Worm (Caenorhabditis elegans) whole organism, L4 larva: ENCODE measurements around the gene acs-11.

Experiments used
- F49E8.2 ChIP-seq: sonication (generic microtip); optimal IDR thresholded peaks from 2 replicates; lab custom pipeline; 2016; ENCODE audit warnings: missing compliant biosample characterization, mild to moderate bottlenecking, missing genetic modification characterization, borderline replicate concordance
- T20F7.1 ChIP-seq: fragments of 200-800 bp; sonication (Bioruptor generic); optimal IDR thresholded peaks from 2 replicates; lab custom pipeline; 2018; ENCODE audit warnings: mild to moderate bottlenecking, missing genetic modification characterization, missing compliant biosample characterization
- T26A8.4 ChIP-seq: fragments of 200-800 bp; sonication (Bioruptor generic); IDR thresholded peaks from 2 replicates; pipeline ENCODE4 v1.3.6; 2022; ENCODE audit warnings: missing genetic modification characterization, missing compliant biosample characterization
- Y105C5A.15 ChIP-seq: fragments of 200-800 bp; sonication (Bioruptor generic); IDR thresholded peaks from 2 replicates; pipeline ENCODE4 v1.3.6; 2022; ENCODE audit warnings: missing genetic modification characterization, missing compliant biosample characterization
- Y48G9A.11 ChIP-seq: fragments of 200-800 bp; sonication (Bioruptor generic); IDR thresholded peaks from 2 replicates; pipeline ENCODE4 v1.3.6; 2022; ENCODE audit warnings: missing genetic modification reagents, missing genetic modification characterization, missing compliant biosample characterization
- ZK337.2 ChIP-seq: fragments of 200-800 bp; sonication (Bioruptor generic); IDR thresholded peaks from 2 replicates; pipeline ENCODE4 v1.3.6; 2022; ENCODE audit warnings: missing genetic modification reagents, missing genetic modification characterization, missing compliant biosample characterization
- ama-1 ChIP-seq: fragments of 150-350 bp; optimal IDR thresholded peaks from 2 replicates; lab custom pipeline; 2014; ENCODE audit warnings: inconsistent platforms, mixed read lengths
- arid-1 ChIP-seq: fragments of 200-800 bp; sonication (Bioruptor generic); conservative IDR thresholded peaks from 2 replicates; pipeline ENCODE4 v1.3.6; 2022; ENCODE audit warnings: missing genetic modification reagents, missing genetic modification characterization, missing compliant biosample characterization
- ceh-62 ChIP-seq: sonication (generic microtip); optimal IDR thresholded peaks from 2 replicates; lab custom pipeline; 2017; ENCODE audit warnings: missing biosample characterization, missing genetic modification characterization
- cey-2 ChIP-seq: sonication (generic microtip); optimal IDR thresholded peaks from 3 replicates; lab custom pipeline; 2017; ENCODE audit warnings: missing genetic modification characterization, mild to moderate bottlenecking, missing compliant biosample characterization, antibody characterized with exemption, borderline replicate concordance; ENCODE audit not compliant: insufficient read depth
- daf-12 ChIP-seq: fragments of 150-350 bp; optimal IDR thresholded peaks from 2 replicates; lab custom pipeline; 2014; ENCODE audit warnings: missing biosample characterization, missing genetic modification reagents, missing genetic modification characterization
- daf-16 ChIP-seq, 3 experiments: sonication (generic microtip); optimal IDR thresholded peaks; 2 replicates each; lab custom pipeline; 2016 to 2017; ENCODE audit warnings: missing genetic modification characterization in 3 of 3, missing genetic modification reagents in 3 of 3, mild to moderate bottlenecking in 2 of 3, missing compliant biosample characterization in 2 of 3, missing biosample characterization in 1 of 3, moderate library complexity in 1 of 3
- dmd-8 ChIP-seq: fragments of 200-800 bp; sonication (Bioruptor generic); IDR thresholded peaks from 2 replicates; pipeline ENCODE4 v1.3.6; 2022; ENCODE audit warnings: missing genetic modification characterization, missing compliant biosample characterization
- dmd-9 ChIP-seq: fragments of 200-800 bp; sonication (Bioruptor generic); IDR thresholded peaks from 2 replicates; pipeline ENCODE4 v1.3.6; 2022; ENCODE audit warnings: missing genetic modification reagents, missing genetic modification characterization, missing compliant biosample characterization
- dpl-1 ChIP-seq: fragments of 150-350 bp; optimal IDR thresholded peaks from 2 replicates; lab custom pipeline; 2014; ENCODE audit warnings: missing biosample characterization, missing genetic modification reagents, missing genetic modification characterization
- duxl-1 ChIP-seq: sonication (generic microtip); optimal IDR thresholded peaks from 2 replicates; lab custom pipeline; 2016; ENCODE audit warnings: mild to moderate bottlenecking, missing genetic modification characterization, moderate library complexity, missing compliant biosample characterization; ENCODE audit not compliant: poor library complexity
- dve-1 ChIP-seq: sonication (generic microtip); optimal IDR thresholded peaks from 2 replicates; lab custom pipeline; 2017; ENCODE audit warnings: antibody characterized with exemption, mild to moderate bottlenecking, missing genetic modification characterization, missing compliant biosample characterization; ENCODE audit not compliant: insufficient read depth
- egl-27 ChIP-seq: sonication (generic microtip); optimal IDR thresholded peaks from 3 replicates; lab custom pipeline; 2017; ENCODE audit warnings: missing biosample characterization, missing genetic modification reagents, missing genetic modification characterization
- fkh-10 ChIP-seq: fragments of 150-350 bp; optimal IDR thresholded peaks from 2 replicates; lab custom pipeline; 2014; ENCODE audit warnings: missing biosample characterization, missing genetic modification reagents, missing genetic modification characterization
- fos-1 ChIP-seq: fragments of 150-350 bp; optimal IDR thresholded peaks from 2 replicates; lab custom pipeline; 2014; ENCODE audit warnings: missing biosample characterization, missing genetic modification characterization
- gei-8 ChIP-seq: fragments of 200-800 bp; sonication (Bioruptor generic); optimal IDR thresholded peaks from 2 replicates; lab custom pipeline; 2018; ENCODE audit warnings: mild to moderate bottlenecking, missing genetic modification characterization, missing compliant biosample characterization
- hif-1 ChIP-seq, 2 experiments: sonication (generic microtip); optimal IDR thresholded peaks; 2 replicates each; lab custom pipeline; 2016 to 2017; ENCODE audit warnings: missing compliant biosample characterization in 2 of 2, missing genetic modification characterization in 2 of 2, missing genetic modification reagents in 2 of 2, missing genotype in 2 of 2, mild to moderate bottlenecking in 1 of 2
- hlh-30 ChIP-seq: sonication (generic microtip); optimal IDR thresholded peaks from 2 replicates; lab custom pipeline; 2017; ENCODE audit warnings: antibody characterized with exemption, mild to moderate bottlenecking, missing genetic modification characterization, missing compliant biosample characterization; ENCODE audit not compliant: insufficient read depth
- hmg-1.1 ChIP-seq: fragments of 200-800 bp; sonication (Bioruptor generic); IDR thresholded peaks from 2 replicates; pipeline ENCODE4 v1.3.6; 2022; ENCODE audit warnings: missing genetic modification reagents, missing genetic modification characterization, missing compliant biosample characterization
- jun-1 ChIP-seq: fragments of 150-350 bp; optimal IDR thresholded peaks from 2 replicates; lab custom pipeline; 2014; ENCODE audit warnings: missing biosample characterization, missing genetic modification reagents, missing genetic modification characterization
- lin-1 ChIP-seq: fragments of 200-800 bp; sonication (Bioruptor generic); IDR thresholded peaks from 2 replicates; pipeline ENCODE4 v1.3.6; 2022; ENCODE audit warnings: missing genetic modification reagents, missing genetic modification characterization, missing compliant biosample characterization
- lin-13 ChIP-seq: fragments of 150-350 bp; optimal IDR thresholded peaks from 2 replicates; lab custom pipeline; 2014; ENCODE audit warnings: missing biosample characterization, missing genetic modification reagents, missing genetic modification characterization
- lin-39 ChIP-seq: fragments of 150-350 bp; optimal IDR thresholded peaks from 2 replicates; lab custom pipeline; 2014; ENCODE audit warnings: missing biosample characterization, missing genetic modification reagents, missing genetic modification characterization
- madf-9 ChIP-seq: fragments of 200-800 bp; sonication (Bioruptor generic); conservative IDR thresholded peaks from 2 replicates; pipeline ENCODE4 v1.3.6; 2022; ENCODE audit warnings: missing genetic modification reagents, missing genetic modification characterization, missing compliant biosample characterization
- mep-1 ChIP-seq: fragments of 150-350 bp; sonication (generic microtip); optimal IDR thresholded peaks from 3 replicates; lab custom pipeline; 2014; ENCODE audit warnings: missing biosample characterization, missing genetic modification characterization
- mxl-2 ChIP-seq: fragments of 200-800 bp; sonication (Bioruptor generic); conservative IDR thresholded peaks from 2 replicates; pipeline ENCODE4 v1.3.6; 2022; ENCODE audit warnings: missing genetic modification reagents, missing genetic modification characterization, missing compliant biosample characterization
- mxl-3 ChIP-seq: fragments of 200-800 bp; sonication (Bioruptor generic); optimal IDR thresholded peaks from 2 replicates; lab custom pipeline; 2018; ENCODE audit warnings: mild to moderate bottlenecking, missing genetic modification characterization, missing compliant biosample characterization
- nhr-11 ChIP-seq: fragments of 150-350 bp; optimal IDR thresholded peaks from 2 replicates; lab custom pipeline; 2014; ENCODE audit warnings: missing biosample characterization, missing genetic modification characterization
- nhr-25 ChIP-seq: sonication (generic microtip); optimal IDR thresholded peaks from 2 replicates; lab custom pipeline; 2017; ENCODE audit warnings: missing genetic modification characterization, mild to moderate bottlenecking, missing compliant biosample characterization, antibody characterized with exemption, moderate library complexity, borderline replicate concordance; ENCODE audit not compliant: insufficient read depth
- nhr-41 ChIP-seq: fragments of 200-800 bp; sonication (Bioruptor generic); IDR thresholded peaks from 2 replicates; pipeline ENCODE4 v1.3.6; 2022; ENCODE audit warnings: missing genetic modification reagents, missing genetic modification characterization, missing compliant biosample characterization
- nhr-48 ChIP-seq: sonication (generic microtip); optimal IDR thresholded peaks from 2 replicates; lab custom pipeline; 2016; ENCODE audit warnings: mild to moderate bottlenecking, missing genetic modification characterization, missing compliant biosample characterization
- nhr-77 ChIP-seq: fragments of 150-350 bp; optimal IDR thresholded peaks from 2 replicates; lab custom pipeline; 2014; ENCODE audit warnings: missing biosample characterization, missing genetic modification characterization
- saeg-2 ChIP-seq: fragments of 200-800 bp; sonication (Bioruptor generic); IDR thresholded peaks from 2 replicates; pipeline ENCODE4 v1.3.6; 2022; ENCODE audit warnings: missing genetic modification reagents, missing genetic modification characterization, missing compliant biosample characterization
- sdz-12 ChIP-seq: fragments of 200-800 bp; sonication (Bioruptor generic); optimal IDR thresholded peaks from 2 replicates; lab custom pipeline; 2018; ENCODE audit warnings: mild to moderate bottlenecking, missing genetic modification characterization, missing compliant biosample characterization
- snpc-1.2 ChIP-seq: fragments of 200-800 bp; sonication (Bioruptor generic); IDR thresholded peaks from 2 replicates; pipeline ENCODE4 v1.3.6; 2022; ENCODE audit warnings: missing genetic modification reagents, missing genetic modification characterization, missing compliant biosample characterization
- unc-130 ChIP-seq: sonication (generic microtip); optimal IDR thresholded peaks from 2 replicates; lab custom pipeline; 2016; ENCODE audit warnings: missing genetic modification reagents, missing genetic modification characterization, missing compliant biosample characterization
- unc-39 ChIP-seq: sonication (generic microtip); optimal IDR thresholded peaks from 2 replicates; lab custom pipeline; 2017; ENCODE audit warnings: missing biosample characterization, missing genetic modification characterization
- unc-62 ChIP-seq, 3 experiments: fragments of 150-350 bp in 1 of 3; sonication (generic microtip); optimal IDR thresholded peaks in 2 of 3; peaks in 1 of 3; 1 replicate in 1 of 3; 2 replicates in 2 of 3; lab custom pipeline; 2014 to 2017; ENCODE audit warnings: missing biosample characterization in 3 of 3, missing genetic modification characterization in 3 of 3, missing genetic modification reagents in 3 of 3, missing genotype in 1 of 3
- ztf-7 ChIP-seq: fragments of 150-350 bp; optimal IDR thresholded peaks from 2 replicates; lab custom pipeline; 2014; ENCODE audit warnings: missing biosample characterization, missing genetic modification characterization

The acs-11 gene

ce11 chrII:4726750-4727384 lies 15.1 kb upstream of the acs-11 start:
- TF ChIP-seq mep-1 (tag; lab: Kevin White, UChicago) = no peak
- TF ChIP-seq madf-9 (GFP tag; lab: Robert Waterston, UW) = no peak
- no peak for TF ChIP-seq dpl-1 (GFP tag; lab: Kevin White, UChicago)
- no peak for TF ChIP-seq cey-2
- TF ChIP-seq ZK337.2 (GFP tag; lab: Robert Waterston, UW) = no peak
- no peak for TF ChIP-seq duxl-1 (tag; lab: Kevin White, UChicago)
- TF ChIP-seq hif-1 (tag; optimal IDR thresholded peaks at IDR 0.05; lab: Kevin White, UChicago) = no peak
- TF ChIP-seq lin-1 (GFP tag; lab: Robert Waterston, UW) = no peak
- TF ChIP-seq unc-62 (GFP tag; optimal IDR thresholded peaks at IDR 0.05 in 1 of 2; lab: Kevin White, UChicago) = peak in 1 of 2 experiments; percentile 69
- TF ChIP-seq unc-62 (tag; optimal IDR thresholded peaks at IDR 0.05; lab: Kevin White, UChicago) = no peak
- no peak for TF ChIP-seq Y105C5A.15 (GFP tag; lab: Robert Waterston, UW)
- TF ChIP-seq nhr-48 (tag; lab: Kevin White, UChicago) = no peak
- peak; percentile 75 for TF ChIP-seq ama-1 (lab: Kevin White, UChicago)
- TF ChIP-seq hmg-1.1 (GFP tag; lab: Robert Waterston, UW) = no peak
- TF ChIP-seq mxl-2 (GFP tag; lab: Robert Waterston, UW) = no peak
- TF ChIP-seq egl-27 (tag; lab: Kevin White, UChicago) = no peak
- no peak for TF ChIP-seq lin-39
- TF ChIP-seq ztf-7 (tag; lab: Kevin White, UChicago) = no peak
- no peak for TF ChIP-seq T20F7.1
- no peak for TF ChIP-seq ceh-62
- TF ChIP-seq Y48G9A.11 (GFP tag; lab: Robert Waterston, UW) = no peak
- TF ChIP-seq dve-1 (tag; lab: Kevin White, UChicago) = peak; percentile 47
- no peak for TF ChIP-seq nhr-41 (GFP tag; lab: Robert Waterston, UW)
- TF ChIP-seq F49E8.2 (tag; lab: Kevin White, UChicago) = no peak
- no peak for TF ChIP-seq unc-130 (GFP tag; lab: Kevin White, UChicago)
- TF ChIP-seq lin-13 = no peak
- no peak for TF ChIP-seq dmd-8 (GFP tag; lab: Robert Waterston, UW)
- no peak for TF ChIP-seq fkh-10 (GFP tag; lab: Kevin White, UChicago)
- TF ChIP-seq saeg-2 = no peak
- TF ChIP-seq arid-1 = no peak
- TF ChIP-seq mxl-3 = no peak
- TF ChIP-seq daf-16 (GFP tag; optimal IDR thresholded peaks at IDR 0.05; lab: Kevin White, UChicago) = no peak
- TF ChIP-seq daf-16 (tag; optimal IDR thresholded peaks at IDR 0.05; lab: Kevin White, UChicago) = peak; percentile 16
- TF ChIP-seq fos-1 (tag; lab: Kevin White, UChicago) = no peak
- TF ChIP-seq snpc-1.2 (GFP tag; lab: Robert Waterston, UW) = no peak
- no peak for TF ChIP-seq nhr-11 (tag; lab: Kevin White, UChicago)
- no peak for TF ChIP-seq nhr-25 (tag; lab: Kevin White, UChicago)
- TF ChIP-seq sdz-12 (GFP tag; lab: Kevin White, UChicago) = no peak
- no peak for TF ChIP-seq jun-1 (tag; lab: Kevin White, UChicago)
- no peak for TF ChIP-seq dmd-9 (GFP tag; lab: Robert Waterston, UW)
- no peak for TF ChIP-seq nhr-77
- TF ChIP-seq daf-12 (tag; lab: Kevin White, UChicago) = no peak
- TF ChIP-seq unc-39 = no peak
- TF ChIP-seq gei-8 (GFP tag; lab: Kevin White, UChicago) = no peak
- no peak for TF ChIP-seq hlh-30
- 0 out of 2 replicates have a peak, but pooled peaks have one; percentile 23 for TF ChIP-seq T26A8.4 (GFP tag; lab: Robert Waterston, UW)
- TF ChIP-seq, all 104 proteins: peak for 5
